Fruit fly (Drosophila melanogaster) S2 (cell line): ENCODE data around the gene CG42581.

Source experiments
- CG8478 ChIP-seq: fragments of >200 bp; optimal IDR thresholded peaks from 2 replicates; lab custom pipeline; 2018
- CTCF ChIP-seq, 2 experiments: fragments of >200 bp; optimal IDR thresholded peaks; 2 replicates each; lab custom pipeline; 2018

dm6 chrX:20062576-20062975, 33.7 kb downstream of the CG42581 start, which contains the start of gene Dop2R:
- no peak for TF ChIP-seq CG8478
- no peak for TF ChIP-seq CTCF (optimal IDR thresholded peaks at IDR 0.05; lab: Kevin White, UChicago)
